Worm (Caenorhabditis elegans): ENCODE measurements around the gene T01G1.2.

DNA sequence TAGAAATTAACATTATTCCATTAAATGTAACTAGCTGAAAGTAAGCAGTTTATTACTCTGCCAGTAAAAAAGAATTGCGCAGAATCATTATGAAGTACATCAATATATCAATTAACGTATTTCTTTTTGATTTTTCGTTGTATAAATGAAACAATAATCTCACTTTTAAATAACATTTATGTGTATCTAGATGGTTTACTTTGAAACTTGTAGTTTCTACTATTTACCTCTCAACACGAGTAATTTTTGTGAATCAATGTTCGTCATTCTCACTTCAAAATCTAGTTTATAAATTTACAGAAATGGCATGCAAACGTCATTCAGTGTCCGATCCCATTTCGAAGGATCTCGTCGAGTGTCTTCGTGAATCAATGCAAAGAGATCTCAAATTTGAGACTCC is 37.1 kb upstream of the T01G1.2 start, which contains the start of gene gspd-1:
- TF ChIP-seq ets-7 (tag; optimal IDR thresholded peaks at IDR 0.05), result no peak
- TF ChIP-seq tbx-37 (GFP tag; conservative IDR thresholded peaks at IDR 0.05), result no peak
- no peak for TF ChIP-seq B0310.2 (tag; optimal IDR thresholded peaks at IDR 0.05)
- TF ChIP-seq hmg-4 (GFP tag; optimal IDR thresholded peaks at IDR 0.05), result no peak
- no peak for TF ChIP-seq ceh-13 (GFP tag; optimal IDR thresholded peaks at IDR 0.05)
- TF ChIP-seq flt-1 (GFP tag; IDR thresholded peaks at IDR 0.05), result no peak
- TF ChIP-seq ama-1 (optimal IDR thresholded peaks at IDR 0.05), result no peak
- no peak for TF ChIP-seq ceh-36 (tag; optimal IDR thresholded peaks at IDR 0.05)
- no peak for TF ChIP-seq F13C5.2 (tag; optimal IDR thresholded peaks at IDR 0.05)
